Fruit fly (Drosophila melanogaster) whole organism, adult: ENCODE data around the gene Srrm1.

Experiments used
- CG33017 ChIP-seq: fragments of 200-800 bp; sonication (Bioruptor generic); optimal IDR thresholded peaks from 2 replicates; lab custom pipeline; 2018; ENCODE audit warnings: missing biosample characterization, mild to moderate bottlenecking, missing genetic modification characterization, moderate library complexity
- kay ChIP-seq: fragments of 200-800 bp; sonication (Bioruptor generic); peaks from one replicate; lab custom pipeline; 2016; ENCODE audit warnings: missing biosample characterization, missing genetic modification characterization, borderline replicate concordance
- pad ChIP-seq: fragments of 200-800 bp; sonication (Bioruptor generic); optimal IDR thresholded peaks from 3 replicates; lab custom pipeline; 2017; ENCODE audit warnings: missing biosample characterization, missing genetic modification characterization, mild to moderate bottlenecking, moderate library complexity, missing genetic modification reagents

dm6 chr3L:13011511-13011910 lies 25.1 kb upstream of the Srrm1 start, which contains the start of gene Cul6:
- TF ChIP-seq kay (GFP tag; lab: Kevin White, UChicago): peak; percentile 16
- no peak for TF ChIP-seq pad (GFP tag; lab: Kevin White, UChicago)
- TF ChIP-seq CG33017: no peak
